Worm (Caenorhabditis elegans): ENCODE measurements around the gene lact-1.

DNA sequence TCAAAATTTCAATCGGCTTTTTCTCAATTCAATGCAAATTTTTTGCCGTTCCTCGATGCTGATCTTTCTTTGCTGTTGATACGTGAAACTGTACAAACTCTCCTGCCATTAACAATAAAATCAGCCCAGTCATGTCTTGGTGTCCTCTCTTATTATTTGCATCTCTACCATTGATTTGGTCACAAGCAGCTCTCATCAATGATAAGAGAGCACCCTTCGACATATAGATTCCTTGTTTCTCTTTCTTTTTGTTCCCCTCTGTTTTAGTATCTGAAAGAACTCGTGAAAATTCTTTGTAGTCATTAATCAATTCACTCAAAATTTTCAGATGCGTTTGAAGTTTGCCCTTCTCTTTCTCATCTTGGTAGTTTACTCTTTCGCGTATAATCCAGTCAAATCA lies 31.6 kb upstream of the lact-1 start, which contains the start of gene lron-7:
- TF ChIP-seq flt-1 (GFP tag; IDR thresholded peaks at IDR 0.05) (no peak), klf-2 (GFP tag; conservative IDR thresholded peaks at IDR 0.05) (no peak), med-1 (GFP tag; optimal IDR thresholded peaks at IDR 0.05; ENCODE audit: insufficient read depth) (no peak), cog-1 (tag; optimal IDR thresholded peaks at IDR 0.05) (no peak), ztf-23 (GFP tag; IDR thresholded peaks at IDR 0.05) (no peak)
